Worm (Caenorhabditis elegans) whole organism, late embryonic: ENCODE results near the gene F19H8.2.

Source experiments
- F13H6.1 ChIP-seq: sonication (generic microtip); optimal IDR thresholded peaks from 2 replicates; lab custom pipeline; 2016; ENCODE audit warnings: missing genetic modification characterization, missing compliant biosample characterization
- K09A11.1 ChIP-seq: sonication (generic microtip); optimal IDR thresholded peaks from 2 replicates; lab custom pipeline; 2017; ENCODE audit warnings: antibody characterized with exemption, mild to moderate bottlenecking, missing genetic modification characterization, missing compliant biosample characterization; ENCODE audit not compliant: insufficient read depth
- ceh-2 ChIP-seq: sonication (generic microtip); optimal IDR thresholded peaks from 2 replicates; lab custom pipeline; 2016; ENCODE audit warnings: missing genotype, missing genetic modification characterization, missing compliant biosample characterization
- ceh-22 ChIP-seq: sonication (generic microtip); optimal IDR thresholded peaks from 2 replicates; lab custom pipeline; 2017; ENCODE audit warnings: missing biosample characterization, missing genetic modification characterization
- ceh-34 ChIP-seq: sonication (generic microtip); optimal IDR thresholded peaks from 2 replicates; lab custom pipeline; 2016; ENCODE audit warnings: mild to moderate bottlenecking, missing genetic modification characterization, missing compliant biosample characterization
- ceh-45 ChIP-seq: fragments of 200-800 bp; sonication (Bioruptor generic); IDR thresholded peaks from 2 replicates; pipeline ENCODE4 v1.3.6; 2022; ENCODE audit warnings: missing genetic modification reagents, missing genetic modification characterization, missing compliant biosample characterization
- ceh-48 ChIP-seq: sonication (generic microtip); optimal IDR thresholded peaks from 2 replicates; lab custom pipeline; 2016; ENCODE audit warnings: missing genetic modification characterization, inconsistent platforms, missing compliant biosample characterization
- ceh-6 ChIP-seq: fragments of 200-800 bp; sonication (Bioruptor generic); optimal IDR thresholded peaks from 2 replicates; lab custom pipeline; 2018; ENCODE audit warnings: mild to moderate bottlenecking, missing genetic modification characterization, missing compliant biosample characterization
- ceh-9 ChIP-seq: sonication (generic microtip); optimal IDR thresholded peaks from 2 replicates; lab custom pipeline; 2016; ENCODE audit warnings: mild to moderate bottlenecking, missing genetic modification characterization, inconsistent platforms, missing compliant biosample characterization
- che-1 ChIP-seq: sonication (generic microtip); optimal IDR thresholded peaks from 2 replicates; lab custom pipeline; 2016; ENCODE audit warnings: mild to moderate bottlenecking, missing genetic modification characterization, missing compliant biosample characterization
- dmd-4 ChIP-seq: sonication (generic microtip); optimal IDR thresholded peaks from 2 replicates; lab custom pipeline; 2016; ENCODE audit warnings: borderline replicate concordance, missing genetic modification characterization, missing compliant biosample characterization
- dve-1 ChIP-seq: sonication (generic microtip); optimal IDR thresholded peaks from 2 replicates; lab custom pipeline; 2017; ENCODE audit warnings: antibody characterized with exemption, mild to moderate bottlenecking, missing genetic modification characterization, missing compliant biosample characterization
- elt-2 ChIP-seq: sonication (generic microtip); optimal IDR thresholded peaks from 2 replicates; lab custom pipeline; 2016; ENCODE audit warnings: missing genetic modification reagents, missing genetic modification characterization, missing compliant biosample characterization
- elt-4 ChIP-seq: sonication (generic microtip); optimal IDR thresholded peaks from 2 replicates; lab custom pipeline; 2016; ENCODE audit warnings: missing genetic modification characterization, missing compliant biosample characterization
- hlh-15 ChIP-seq: sonication (generic microtip); optimal IDR thresholded peaks from 2 replicates; lab custom pipeline; 2016; ENCODE audit warnings: missing genetic modification characterization, missing compliant biosample characterization
- hlh-6 ChIP-seq: sonication (generic microtip); optimal IDR thresholded peaks from 2 replicates; lab custom pipeline; 2016; ENCODE audit warnings: missing genotype, missing genetic modification characterization, missing compliant biosample characterization
- lin-11 ChIP-seq: fragments of 200-800 bp; sonication (Bioruptor generic); optimal IDR thresholded peaks from 2 replicates; lab custom pipeline; 2018; ENCODE audit warnings: mild to moderate bottlenecking, missing genetic modification characterization, missing compliant biosample characterization
- pag-3 ChIP-seq: sonication (generic microtip); optimal IDR thresholded peaks from 2 replicates; lab custom pipeline; 2016; ENCODE audit warnings: missing compliant biosample characterization, missing genetic modification characterization, borderline replicate concordance
- pat-9 ChIP-seq: fragments of 200-800 bp; sonication (Bioruptor generic); optimal IDR thresholded peaks from 2 replicates; lab custom pipeline; 2018; ENCODE audit warnings: mild to moderate bottlenecking, missing genetic modification characterization, moderate library complexity, missing compliant biosample characterization
- pha-4 ChIP-seq: fragments of 150-350 bp; optimal IDR thresholded peaks from 2 replicates; lab custom pipeline; 2018; ENCODE audit warnings: missing biosample characterization, missing genetic modification reagents, missing genetic modification characterization
- pqm-1 ChIP-seq: sonication (generic microtip); optimal IDR thresholded peaks from 2 replicates; lab custom pipeline; 2016; ENCODE audit warnings: missing genetic modification characterization, missing compliant biosample characterization
- sox-2 ChIP-seq: fragments of 200-800 bp; sonication (Bioruptor generic); IDR thresholded peaks from 2 replicates; pipeline ENCODE4 v1.3.6; 2022; ENCODE audit warnings: missing genetic modification reagents, missing genetic modification characterization, missing compliant biosample characterization
- sox-4 ChIP-seq: sonication (generic microtip); optimal IDR thresholded peaks from 2 replicates; lab custom pipeline; 2017; ENCODE audit warnings: mild to moderate bottlenecking, missing genetic modification characterization, inconsistent platforms, missing compliant biosample characterization
- syd-9 ChIP-seq: sonication (generic microtip); optimal IDR thresholded peaks from 2 replicates; lab custom pipeline; 2016; ENCODE audit warnings: mild to moderate bottlenecking, missing genetic modification characterization, moderate library complexity, missing compliant biosample characterization
- tbx-7 ChIP-seq: sonication (generic microtip); optimal IDR thresholded peaks from 2 replicates; lab custom pipeline; 2016; ENCODE audit warnings: missing genotype, missing genetic modification characterization, missing compliant biosample characterization
- ttx-3 ChIP-seq: sonication (generic microtip); optimal IDR thresholded peaks from 2 replicates; lab custom pipeline; 2016; ENCODE audit warnings: missing genetic modification reagents, missing genetic modification characterization, missing compliant biosample characterization
- unc-42 ChIP-seq: sonication (generic microtip); optimal IDR thresholded peaks from 2 replicates; lab custom pipeline; 2016; ENCODE audit warnings: missing genotype, missing genetic modification characterization, missing compliant biosample characterization
- unc-55 ChIP-seq: sonication (generic microtip); optimal IDR thresholded peaks from 2 replicates; lab custom pipeline; 2017; ENCODE audit warnings: missing biosample characterization, missing genetic modification reagents, missing genetic modification characterization
- ztf-16 ChIP-seq: sonication (generic microtip); optimal IDR thresholded peaks from 2 replicates; lab custom pipeline; 2017; ENCODE audit warnings: missing genetic modification characterization, missing compliant biosample characterization

The F19H8.2 gene

DNA sequence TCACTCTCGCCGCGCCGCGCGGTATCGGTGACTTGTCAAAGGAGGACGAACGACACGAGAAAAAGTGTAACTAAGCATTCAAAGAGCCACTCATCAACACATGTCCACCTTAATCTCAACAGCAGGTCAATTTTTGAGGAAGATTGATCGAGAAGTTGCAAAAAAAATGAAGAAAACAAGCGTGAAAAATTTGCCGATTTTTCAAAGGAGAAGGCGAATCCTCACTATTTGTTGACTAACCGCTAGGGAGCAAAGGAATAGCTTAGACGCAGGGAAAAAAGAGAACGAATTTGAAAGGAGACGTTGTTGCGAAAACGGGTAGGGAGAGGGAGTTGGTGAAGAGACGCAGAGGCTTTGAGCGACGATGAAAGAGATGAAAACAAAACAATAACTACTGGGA lies 39.6 kb upstream of the F19H8.2 start (continued):
- TF ChIP-seq dmd-4 (tag; lab: Kevin White, UChicago) = no peak
- no peak for TF ChIP-seq ceh-6 (GFP tag; lab: Kevin White, UChicago)
- TF ChIP-seq ceh-2 (tag; lab: Kevin White, UChicago) = no peak
- TF ChIP-seq ceh-22 (tag; lab: Kevin White, UChicago) = no peak
- no peak for TF ChIP-seq pat-9
- no peak for TF ChIP-seq pha-4 (tag; lab: Kevin White, UChicago)
- TF ChIP-seq unc-55 (GFP tag; lab: Kevin White, UChicago) = peak; percentile 88
- no peak for TF ChIP-seq F13H6.1 (tag; lab: Kevin White, UChicago)
- no peak for TF ChIP-seq tbx-7
- TF ChIP-seq sox-2 (GFP tag; lab: Robert Waterston, UW) = no peak
- no peak for TF ChIP-seq ttx-3
- TF ChIP-seq pag-3 (tag; lab: Kevin White, UChicago) = no peak
- no peak for TF ChIP-seq ceh-9 (tag; lab: Kevin White, UChicago)

ce11 chrII:14644465-14644864 lies 38.8 kb upstream of the F19H8.2 start:
- TF ChIP-seq unc-55 (GFP tag; lab: Kevin White, UChicago) (no peak), unc-42 (tag; lab: Kevin White, UChicago) (peak; percentile 59), ceh-34 (no peak)

DNA sequence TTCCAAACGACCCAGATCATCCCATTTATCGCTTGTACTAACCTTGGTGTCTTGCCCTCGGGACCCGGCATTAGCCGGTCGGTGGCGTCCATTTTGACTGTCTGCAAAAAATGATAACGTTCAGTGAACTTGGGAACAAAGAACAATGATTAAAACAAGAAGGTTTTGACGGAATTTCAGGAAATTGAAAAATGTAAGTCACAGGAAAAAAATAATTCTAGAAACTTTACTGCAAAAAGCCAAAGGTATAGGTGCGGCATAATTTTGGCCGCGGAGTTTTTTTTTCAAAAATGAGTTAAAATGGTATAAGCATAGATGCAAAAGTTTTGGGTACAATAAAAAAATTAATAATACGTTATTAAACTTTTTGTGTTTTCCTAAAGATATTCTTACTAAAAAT lies 38.3 kb upstream of the F19H8.2 start, which contains the start of gene atgp-2:
TSS of gene atgp-2 (minus strand) at position 101 of the 400 bp plus-strand sequence.
- no peak for TF ChIP-seq K09A11.1 (tag; lab: Kevin White, UChicago)
- TF ChIP-seq, all 69 proteins: peak for 0

DNA sequence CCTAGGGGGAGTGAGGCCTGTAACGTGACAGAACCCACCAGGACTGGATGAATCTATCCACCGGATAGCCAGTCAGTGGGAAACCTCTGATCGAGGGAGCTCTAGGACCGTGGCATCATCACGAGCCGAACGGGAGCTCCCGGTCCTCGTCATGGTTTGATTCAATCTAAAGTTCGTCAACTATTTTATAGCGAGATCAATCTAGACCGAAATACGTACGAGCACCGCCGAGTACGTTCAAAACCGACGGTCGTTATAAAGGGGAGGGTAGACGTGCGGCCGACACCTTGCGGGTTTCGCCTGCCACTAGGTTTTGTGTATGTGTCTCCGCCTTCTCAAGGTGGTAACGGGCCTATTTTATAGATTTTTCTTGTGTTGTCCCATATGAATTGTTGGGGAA lies 35.7 kb upstream of the F19H8.2 start:
- peak; percentile 19 for TF ChIP-seq elt-2 (tag; lab: Kevin White, UChicago)

DNA sequence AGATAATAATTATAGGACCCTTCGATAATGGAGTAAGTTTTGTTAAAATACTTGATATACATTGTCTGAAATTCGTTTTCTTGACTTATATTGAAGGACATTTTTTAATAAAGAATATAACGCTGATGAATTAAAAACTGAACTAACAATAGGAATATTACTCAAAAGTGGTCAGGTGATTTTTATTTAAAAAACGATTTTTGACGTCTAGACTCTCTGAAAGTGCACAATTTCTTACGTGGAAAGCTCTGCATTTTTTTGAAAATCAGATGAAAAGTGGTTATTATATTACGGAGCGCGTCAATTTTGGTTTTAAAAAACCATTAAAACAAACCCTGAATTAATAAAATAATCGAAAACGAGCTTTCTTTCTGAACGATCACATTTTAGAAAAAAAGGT lies 31.1 kb upstream of the F19H8.2 start, which contains the start of gene sre-13:
TSS of gene sre-13 (minus strand) at position 101 of the 400 bp plus-strand sequence.
- TF ChIP-seq dmd-4 (tag; lab: Kevin White, UChicago) (no peak), ceh-45 (GFP tag; lab: Robert Waterston, UW) (no peak), ceh-34 (no peak), ztf-16 (tag; lab: Kevin White, UChicago) (no peak), dve-1 (tag; lab: Kevin White, UChicago) (no peak), lin-11 (tag; lab: Kevin White, UChicago) (no peak), pag-3 (tag; lab: Kevin White, UChicago) (no peak), syd-9 (tag; lab: Kevin White, UChicago) (no peak), ceh-22 (tag; lab: Kevin White, UChicago) (no peak), ceh-2 (tag; lab: Kevin White, UChicago) (no peak), sox-4 (tag; lab: Kevin White, UChicago) (no peak), elt-4 (tag; lab: Kevin White, UChicago) (no peak), che-1 (tag; lab: Kevin White, UChicago) (no peak), pha-4 (tag; lab: Kevin White, UChicago) (no peak), ceh-48 (tag; lab: Kevin White, UChicago) (no peak), ttx-3 (no peak), pqm-1 (tag; lab: Kevin White, UChicago) (no peak), hlh-6 (tag; lab: Kevin White, UChicago) (no peak), hlh-15 (tag; lab: Kevin White, UChicago) (no peak)

ce11 chrII:14635895-14636294 lies 30.2 kb upstream of the F19H8.2 start:
- 0 out of 2 replicates have a peak, but pooled peaks have one; percentile 21 for TF ChIP-seq ceh-45 (GFP tag; lab: Robert Waterston, UW)
- TF ChIP-seq, all 69 proteins: peak for 1; not testable (repeated sequence) for 68
